Fruit fly (Drosophila melanogaster) Kc167 (cell line): ENCODE measurements around the gene yl.

Source experiments
- Myc ChIP-seq: fragments of >200 bp; optimal IDR thresholded peaks from 2 replicates; lab custom pipeline; 2017; ENCODE audit warnings: missing external identifiers
- Sin3A ChIP-seq: fragments of >200 bp; optimal IDR thresholded peaks from 2 replicates; lab custom pipeline; 2018; ENCODE audit warnings: missing external identifiers
- h ChIP-seq: fragments of >200 bp; optimal IDR thresholded peaks from 3 replicates; lab custom pipeline; 2018; ENCODE audit warnings: missing external identifiers
- insv ChIP-seq: fragments of >200 bp; optimal IDR thresholded peaks from 3 replicates; lab custom pipeline; 2018; ENCODE audit warnings: missing external identifiers
- psq ChIP-seq: fragments of >200 bp; optimal IDR thresholded peaks from 2 replicates; lab custom pipeline; 2017; ENCODE audit warnings: missing external identifiers
- ttk ChIP-seq: sonication (Bioruptor generic); optimal IDR thresholded peaks from 2 replicates; lab custom pipeline; 2017; ENCODE audit warnings: missing external identifiers

The yl gene

dm6 chrX:14237873-14238394 lies 44.9 kb downstream of the yl start, which contains the start of the genes Fbxl4 and Dus2:
Fbxl4 (minus strand) TSS chrX:14237923.
Dus2 (plus strand) TSS chrX:14237988.
- TF ChIP-seq Myc (lab: Kevin White, UChicago) = no peak
- no peak for TF ChIP-seq psq (lab: Kevin White, UChicago)
- no peak for TF ChIP-seq Sin3A
- no peak for TF ChIP-seq insv (lab: Kevin White, UChicago)
- TF ChIP-seq h (lab: Kevin White, UChicago) = no peak
- TF ChIP-seq ttk = no peak

- TF ChIP-seq h (lab: Kevin White, UChicago) = no peak
- TF ChIP-seq Myc (lab: Kevin White, UChicago) = no peak
- no peak for TF ChIP-seq psq (lab: Kevin White, UChicago)
- no peak for TF ChIP-seq ttk
- no peak for TF ChIP-seq Sin3A
- TF ChIP-seq insv (lab: Kevin White, UChicago) = no peak
These were observed 49.5 kb downstream of the yl start, which contains the start of gene mRNA-cap for dm6 chrX:14242479-14242878. mRNA-cap (minus strand) TSS chrX:14242822.

- no peak for TF ChIP-seq insv (lab: Kevin White, UChicago)
- TF ChIP-seq psq (lab: Kevin White, UChicago) = no peak
- TF ChIP-seq h (lab: Kevin White, UChicago) = no peak
- no peak for TF ChIP-seq ttk
- no peak for TF ChIP-seq Myc (lab: Kevin White, UChicago)
- TF ChIP-seq Sin3A = no peak
These were observed 50.1 kb downstream of the yl start, which contains the start of gene CG32599 for dm6 chrX:14242941-14243736. CG32599 (plus strand) TSS chrX:14243686.

dm6 chrX:14247035-14247786 lies 54.2 kb downstream of the yl start, which contains the start of gene mud:
mud (plus strand) TSS chrX:14247732.
- TF ChIP-seq insv (lab: Kevin White, UChicago) (no peak), h (lab: Kevin White, UChicago) (no peak), psq (lab: Kevin White, UChicago) (no peak)
